Fruit fly (Drosophila melanogaster) whole organism, embryonic: ENCODE data around the gene CG34347.

Experiments
- ATbp ChIP-seq: fragments of 200-800 bp; sonication (Bioruptor generic); optimal IDR thresholded peaks from 2 replicates; lab custom pipeline; 2017; ENCODE audit warnings: missing biosample characterization, mild to moderate bottlenecking, missing genetic modification characterization, missing genetic modification reagents
- Asciz ChIP-seq: fragments of 200-800 bp; sonication (Bioruptor generic); optimal IDR thresholded peaks from 2 replicates; lab custom pipeline; 2017; ENCODE audit warnings: missing biosample characterization, mild to moderate bottlenecking, missing genetic modification characterization, missing genetic modification reagents
- Atf6 ChIP-seq: fragments of 200-800 bp; sonication (Bioruptor generic); IDR thresholded peaks from 2 replicates; pipeline ENCODE4 v1.3.6; 2022; ENCODE audit warnings: missing biosample characterization, missing genetic modification characterization
- B-H1 ChIP-seq: fragments of 200-800 bp; sonication (Bioruptor generic); IDR thresholded peaks from 3 replicates; pipeline ENCODE4 v1.3.6; 2022; ENCODE audit warnings: missing biosample characterization, missing genetic modification characterization
- B-H2 ChIP-seq: fragments of 200-800 bp; sonication (Bioruptor generic); optimal IDR thresholded peaks from 2 replicates; lab custom pipeline; 2018; ENCODE audit warnings: missing biosample characterization, mild to moderate bottlenecking, missing genetic modification characterization
- Bdp1 ChIP-seq: fragments of 200-800 bp; sonication (Bioruptor generic); optimal IDR thresholded peaks from 3 replicates; lab custom pipeline; 2016; ENCODE audit warnings: missing biosample characterization, missing genetic modification characterization
- Bgb ChIP-seq: fragments of 200-800 bp; sonication (Bioruptor generic); IDR thresholded peaks from 2 replicates; pipeline ENCODE4 v1.3.6; 2022; ENCODE audit warnings: missing biosample characterization, missing genetic modification characterization; ENCODE audit not compliant: partially characterized antibody
- CG11695 ChIP-seq: fragments of 200-800 bp; sonication (Bioruptor generic); IDR thresholded peaks from 3 replicates; pipeline ENCODE4 v1.3.6; 2022; ENCODE audit warnings: missing biosample characterization, missing genetic modification characterization
- CG12299 ChIP-seq: fragments of 200-800 bp; sonication (Bioruptor generic); optimal IDR thresholded peaks from 2 replicates; lab custom pipeline; 2018; ENCODE audit warnings: missing biosample characterization, mild to moderate bottlenecking, missing genetic modification characterization
- CG12769 ChIP-seq: fragments of 200-800 bp; sonication (Bioruptor generic); optimal IDR thresholded peaks from 2 replicates; lab custom pipeline; 2019; ENCODE audit warnings: missing biosample characterization, mild to moderate bottlenecking, missing genetic modification characterization, moderate library complexity
- CG14441 ChIP-seq: fragments of 200-800 bp; sonication (Bioruptor generic); IDR thresholded peaks from 2 replicates; pipeline ENCODE4 v1.3.6; 2022; ENCODE audit warnings: missing biosample characterization, missing genetic modification characterization
- CG15479 ChIP-seq: fragments of 200-800 bp; sonication (Bioruptor generic); optimal IDR thresholded peaks from 3 replicates; lab custom pipeline; 2019; ENCODE audit warnings: missing biosample characterization, mild to moderate bottlenecking, missing genetic modification characterization, moderate library complexity
- CG1602 ChIP-seq: fragments of 200-800 bp; sonication (Bioruptor generic); optimal IDR thresholded peaks from 3 replicates; lab custom pipeline; 2016; ENCODE audit warnings: missing biosample characterization, missing genetic modification characterization
- CG17328 ChIP-seq: fragments of 200-800 bp; sonication (Bioruptor generic); IDR thresholded peaks from 2 replicates; pipeline ENCODE4 v1.3.6; 2022; ENCODE audit warnings: missing biosample characterization, missing genetic modification characterization
- CG17385 ChIP-seq: fragments of 200-800 bp; sonication (Bioruptor generic); optimal IDR thresholded peaks from 3 replicates; lab custom pipeline; 2018; ENCODE audit warnings: missing biosample characterization, mild to moderate bottlenecking, missing genetic modification characterization
- CG17568 ChIP-seq: fragments of 200-800 bp; sonication (Bioruptor generic); optimal IDR thresholded peaks from 2 replicates; lab custom pipeline; 2018; ENCODE audit warnings: missing biosample characterization, mild to moderate bottlenecking, missing genetic modification characterization, moderate library complexity
- CG32772 ChIP-seq: fragments of 200-800 bp; sonication (Bioruptor generic); IDR thresholded peaks from 2 replicates; pipeline ENCODE4 v1.3.6; 2022; ENCODE audit warnings: missing biosample characterization, missing genetic modification characterization
- CG34376 ChIP-seq: fragments of 200-800 bp; sonication (Bioruptor generic); optimal IDR thresholded peaks from 2 replicates; lab custom pipeline; 2018; ENCODE audit warnings: missing biosample characterization, mild to moderate bottlenecking, missing genetic modification characterization
- CG4360 ChIP-seq: fragments of 200-800 bp; sonication (Bioruptor generic); IDR thresholded peaks from 2 replicates; pipeline ENCODE4 v1.3.6; 2022; ENCODE audit warnings: missing biosample characterization, missing genetic modification characterization
- CG5953 ChIP-seq: fragments of 200-800 bp; sonication (Bioruptor generic); IDR thresholded peaks from 2 replicates; pipeline ENCODE4 v1.3.6; 2022; ENCODE audit warnings: missing biosample characterization, missing genetic modification characterization
- CG6683 ChIP-seq: fragments of 200-800 bp; sonication (Bioruptor generic); optimal IDR thresholded peaks from 2 replicates; lab custom pipeline; 2017; ENCODE audit warnings: missing biosample characterization, mild to moderate bottlenecking, missing genetic modification characterization, missing genetic modification reagents
- CG9727 ChIP-seq: fragments of 200-800 bp; sonication (Bioruptor generic); optimal IDR thresholded peaks from 3 replicates; lab custom pipeline; 2017; ENCODE audit warnings: missing biosample characterization, mild to moderate bottlenecking, missing genetic modification characterization
- Dek ChIP-seq: fragments of 200-800 bp; sonication (Bioruptor generic); optimal IDR thresholded peaks from 3 replicates; lab custom pipeline; 2019; ENCODE audit warnings: missing biosample characterization, mild to moderate bottlenecking, missing genetic modification characterization, moderate library complexity
- Hmx ChIP-seq: fragments of 200-800 bp; sonication (Bioruptor generic); optimal IDR thresholded peaks from 2 replicates; lab custom pipeline; 2016; ENCODE audit warnings: missing biosample characterization, missing genetic modification characterization
- Jarid2 ChIP-seq: fragments of 200-800 bp; sonication (Bioruptor generic); optimal IDR thresholded peaks from 3 replicates; lab custom pipeline; 2017; ENCODE audit warnings: mild to moderate bottlenecking, missing biosample characterization, missing genetic modification reagents, missing genetic modification characterization
- Lim3 ChIP-seq: fragments of 200-800 bp; sonication (Bioruptor generic); IDR thresholded peaks from 2 replicates; pipeline ENCODE4 v1.3.6; 2022; ENCODE audit warnings: missing biosample characterization, missing genetic modification characterization
- Lpt ChIP-seq: fragments of >200 bp; optimal IDR thresholded peaks from 2 replicates; lab custom pipeline; 2018; ENCODE audit warnings: missing biosample characterization, missing genetic modification characterization
- Mrtf ChIP-seq: fragments of 200-800 bp; sonication (Bioruptor generic); IDR thresholded peaks from 3 replicates; pipeline ENCODE4 v1.3.6; 2022; ENCODE audit warnings: missing biosample characterization, missing genetic modification characterization
- Pdp1 ChIP-seq, 2 experiments: fragments of 200-800 bp; sonication (Bioruptor generic); optimal IDR thresholded peaks; 3 replicates each; lab custom pipeline; 2016; ENCODE audit warnings: missing biosample characterization in 2 of 2, missing genetic modification characterization in 2 of 2, mild to moderate bottlenecking in 1 of 2, moderate library complexity in 1 of 2
- Scr ChIP-seq: fragments of 200-800 bp; sonication (Bioruptor generic); IDR thresholded peaks from 2 replicates; pipeline ENCODE4 v1.3.6; 2022; ENCODE audit warnings: missing biosample characterization, missing genetic modification characterization; ENCODE audit not compliant: partially characterized antibody
- ato ChIP-seq: fragments of 200-800 bp; sonication (Bioruptor generic); IDR thresholded peaks from 2 replicates; pipeline ENCODE4 v1.3.6; 2022; ENCODE audit warnings: missing biosample characterization, missing genetic modification characterization; ENCODE audit not compliant: partially characterized antibody
- bbx ChIP-seq: fragments of 200-800 bp; sonication (Bioruptor generic); IDR thresholded peaks from 2 replicates; pipeline ENCODE4 v1.3.6; 2022; ENCODE audit warnings: missing biosample characterization, missing genetic modification characterization; ENCODE audit not compliant: partially characterized antibody
- bsh ChIP-seq, 2 experiments: fragments of 200-800 bp; sonication (Bioruptor generic); optimal IDR thresholded peaks; 2 replicates each; lab custom pipeline; 2017 to 2018; ENCODE audit warnings: mild to moderate bottlenecking in 2 of 2, missing biosample characterization in 2 of 2, missing genetic modification characterization in 2 of 2, moderate library complexity in 1 of 2
- ci ChIP-seq: fragments of 200-800 bp; sonication (Bioruptor generic); IDR thresholded peaks from 3 replicates; pipeline ENCODE4 v1.3.6; 2022; ENCODE audit warnings: missing biosample characterization, missing genetic modification characterization
- dimm ChIP-seq: fragments of 200-800 bp; sonication (Bioruptor generic); IDR thresholded peaks from 2 replicates; pipeline ENCODE4 v1.3.6; 2022; ENCODE audit warnings: missing biosample characterization, missing genetic modification characterization
- eve ChIP-seq, 2 experiments: fragments of >200 bp; optimal IDR thresholded peaks; 2 replicates each; lab custom pipeline; 2017; ENCODE audit warnings: missing biosample characterization in 2 of 2, missing genetic modification characterization in 2 of 2
- lola ChIP-seq, 3 experiments: fragments of >200 bp in 2 of 3; fragments of 200-800 bp in 1 of 3; sonication (Bioruptor generic) in 1 of 3; optimal IDR thresholded peaks; 2 replicates each; lab custom pipeline; 2017 to 2019; ENCODE audit warnings: missing biosample characterization in 3 of 3, missing genetic modification characterization in 3 of 3, mild to moderate bottlenecking in 1 of 3, moderate library complexity in 1 of 3
- lov ChIP-seq, 2 experiments: fragments of 200-800 bp in 1 of 2; fragments of >200 bp in 1 of 2; sonication (Bioruptor generic) in 1 of 2; IDR thresholded peaks in 1 of 2; optimal IDR thresholded peaks in 1 of 2; 2 replicates in 1 of 2; 3 replicates in 1 of 2; pipeline versions ENCODE4 v1.3.6 to Lab custom; 2017 to 2022; ENCODE audit warnings: missing biosample characterization in 1 of 2, missing genetic modification characterization in 1 of 2
- mld ChIP-seq: fragments of 200-800 bp; sonication (Bioruptor generic); IDR thresholded peaks from 3 replicates; pipeline ENCODE4 v1.3.6; 2022; ENCODE audit warnings: missing biosample characterization, missing genetic modification characterization; ENCODE audit not compliant: partially characterized antibody
- nom ChIP-seq: fragments of 200-800 bp; sonication (Bioruptor generic); optimal IDR thresholded peaks from 2 replicates; lab custom pipeline; 2017; ENCODE audit warnings: missing biosample characterization, missing genetic modification characterization, mild to moderate bottlenecking, moderate library complexity, missing genetic modification reagents
- pita ChIP-seq: fragments of 200-800 bp; sonication (Bioruptor generic); optimal IDR thresholded peaks from 2 replicates; lab custom pipeline; 2017; ENCODE audit warnings: missing biosample characterization, mild to moderate bottlenecking, missing genetic modification characterization
- pros ChIP-seq: fragments of 200-800 bp; sonication (Bioruptor generic); optimal IDR thresholded peaks from 3 replicates; lab custom pipeline; 2019; ENCODE audit warnings: missing biosample characterization, mild to moderate bottlenecking, missing genetic modification characterization, moderate library complexity
- ro ChIP-seq: fragments of 200-800 bp; sonication (Bioruptor generic); IDR thresholded peaks from 2 replicates; pipeline ENCODE4 v1.3.6; 2022; ENCODE audit warnings: missing biosample characterization, missing genetic modification characterization
- sd ChIP-seq: fragments of 200-800 bp; sonication (Bioruptor generic); optimal IDR thresholded peaks from 3 replicates; lab custom pipeline; 2018; ENCODE audit warnings: missing biosample characterization, mild to moderate bottlenecking, missing genetic modification characterization, moderate library complexity
- sens ChIP-seq: fragments of 200-800 bp; sonication (Bioruptor generic); peaks from one replicate; lab custom pipeline; 2016; ENCODE audit warnings: missing biosample characterization, missing genetic modification characterization
- sug ChIP-seq: fragments of 200-800 bp; optimal IDR thresholded peaks from 2 replicates; lab custom pipeline; 2019; ENCODE audit warnings: missing biosample characterization, mild to moderate bottlenecking, missing genetic modification characterization, moderate library complexity
- wdn ChIP-seq: fragments of 200-800 bp; sonication (Bioruptor generic); IDR thresholded peaks from 2 replicates; pipeline ENCODE4 v1.3.6; 2022; ENCODE audit warnings: missing biosample characterization, missing genetic modification characterization

CG34347 gene

dm6 chr3R:31405277-31406207, 94.6 kb downstream of the CG34347 start, which contains the start of gene PNPase (continued):
- TF ChIP-seq sens (GFP tag; lab: Kevin White, UChicago) (no peak), lola (GFP tag; optimal IDR thresholded peaks at IDR 0.05; lab: Kevin White, UChicago) (no peak), ro (GFP tag; lab: Robert Waterston, UW) (no peak), CG9727 (GFP tag; lab: Kevin White, UChicago) (no peak), ci (GFP tag; lab: Robert Waterston, UW) (no peak), ato (GFP tag; lab: Robert Waterston, UW) (no peak), Lpt (GFP tag; lab: Kevin White, UChicago) (no peak), sug (tag; lab: Kevin White, UChicago) (no peak), Asciz (GFP tag; lab: Kevin White, UChicago) (no peak), CG4360 (GFP tag; lab: Robert Waterston, UW) (peak; percentile 64; the same call in 1 of the 2 replicates), sd (tag; lab: Kevin White, UChicago) (peak; percentile 12), CG5953 (GFP tag; lab: Robert Waterston, UW) (no peak), Pdp1 (GFP tag; optimal IDR thresholded peaks at IDR 0.05; lab: Kevin White, UChicago) (no peak), Bgb (peak; percentile 40; the same call in 1 of the 2 replicates), bbx (GFP tag; lab: Robert Waterston, UW) (peak; percentile 41), ATbp (peak; percentile 10), Mrtf (GFP tag; lab: Robert Waterston, UW) (no peak), CG34376 (GFP tag; lab: Kevin White, UChicago) (no peak), Atf6 (GFP tag; lab: Robert Waterston, UW) (no peak), B-H1 (GFP tag; lab: Robert Waterston, UW) (no peak), bsh (GFP tag; optimal IDR thresholded peaks at IDR 0.05; lab: Kevin White, UChicago) (peak in 1 of 2 experiments; percentile 24), CG15479 (GFP tag; lab: Kevin White, UChicago) (peak; percentile 43), B-H2 (no peak), Dek (tag; lab: Kevin White, UChicago) (no peak), Bdp1 (GFP tag; lab: Kevin White, UChicago) (no peak), eve (GFP tag; optimal IDR thresholded peaks at IDR 0.05; lab: Kevin White, UChicago) (no peak), Hmx (no peak), Scr (GFP tag; lab: Robert Waterston, UW) (no peak), CG1602 (GFP tag; lab: Kevin White, UChicago) (no peak), nom (GFP tag; lab: Kevin White, UChicago) (peak; percentile 29), Lim3 (GFP tag; lab: Robert Waterston, UW) (no peak), CG11695 (GFP tag; lab: Robert Waterston, UW) (0 out of 3 replicates have a peak, but pooled peaks have one; percentile 30), lov (optimal IDR thresholded peaks at IDR 0.05; lab: Kevin White, UChicago) (no peak), lov (GFP tag; IDR thresholded peaks at IDR 0.05; lab: Robert Waterston, UW) (no peak), pros (GFP tag; lab: Kevin White, UChicago) (peak; percentile 67), CG14441 (GFP tag; lab: Robert Waterston, UW) (no peak), CG17385 (GFP tag; lab: Kevin White, UChicago) (peak; percentile 87), CG12299 (tag; lab: Kevin White, UChicago) (peak; percentile 18), wdn (no peak), CG32772 (GFP tag; lab: Robert Waterston, UW) (no peak), CG12769 (peak; percentile 34), Jarid2 (GFP tag; lab: Kevin White, UChicago) (peak; percentile 81), CG6683 (no peak), dimm (GFP tag; lab: Robert Waterston, UW) (no peak), pita (no peak), CG17328 (GFP tag; lab: Robert Waterston, UW) (no peak), mld (GFP tag; lab: Robert Waterston, UW) (no peak), CG17568 (GFP tag; lab: Kevin White, UChicago) (peak; percentile 35)
